Worm (Caenorhabditis elegans): ENCODE measurements around the gene str-30.

str-30 gene

ce11 chrV:3685790-3686208, 39.1 kb upstream of the str-30 start, which contains the start of gene W08A12.2 (continued):
- no peak for TF ChIP-seq F57C9.4 (tag; optimal IDR thresholded peaks at IDR 0.05)
- TF ChIP-seq F33H1.4 (GFP tag; IDR thresholded peaks at IDR 0.05) = no peak
- no peak; the same call in 1 of the 2 replicates for TF ChIP-seq zfh-2 (GFP tag; conservative IDR thresholded peaks at IDR 0.05)
- TF ChIP-seq F52B5.7 (tag; optimal IDR thresholded peaks at IDR 0.05) = peak; percentile 29
- TF ChIP-seq lsy-27 (tag; optimal IDR thresholded peaks at IDR 0.05; ENCODE audit: borderline replicate concordance, insufficient read depth) = no peak
- peak; percentile 38 for TF ChIP-seq snpc-3.4 (tag; optimal IDR thresholded peaks at IDR 0.05)
- TF ChIP-seq C17E4.6 (GFP tag; IDR thresholded peaks at IDR 0.05) = no peak
- TF ChIP-seq rpc-1 (optimal IDR thresholded peaks at IDR 0.05) = peak; percentile 79
- TF ChIP-seq rpc-1 (tag; optimal IDR thresholded peaks at IDR 0.05) = peak; percentile 97
- TF ChIP-seq fkh-3 (tag; optimal IDR thresholded peaks at IDR 0.05) = no peak
- TF ChIP-seq tbp1 (GFP tag; optimal IDR thresholded peaks at IDR 0.05) = peak; percentile 95
- no peak for TF ChIP-seq let-607 (tag; optimal IDR thresholded peaks at IDR 0.05)
- TF ChIP-seq egl-18 (GFP tag; IDR thresholded peaks at IDR 0.05) = no peak
- no peak for TF ChIP-seq xnd-1 (tag; optimal IDR thresholded peaks at IDR 0.05)
- TF ChIP-seq cebp-2 (GFP tag; IDR thresholded peaks at IDR 0.05) = peak; percentile 90
- TF ChIP-seq tlf-1 (GFP tag; optimal IDR thresholded peaks at IDR 0.05) = no peak
- TF ChIP-seq madf-6 (GFP tag; IDR thresholded peaks at IDR 0.05) = peak; percentile 20; the same call in 1 of the 2 replicates
- no peak for TF ChIP-seq lsl-1 (GFP tag; optimal IDR thresholded peaks at IDR 0.05)
- no peak for TF ChIP-seq ekl-4 (GFP tag; IDR thresholded peaks at IDR 0.05)
- TF ChIP-seq madf-8 (GFP tag; conservative IDR thresholded peaks at IDR 0.05) = no peak
- no peak for TF ChIP-seq aptf-2 (GFP tag; conservative IDR thresholded peaks at IDR 0.05)
- no peak for TF ChIP-seq snpc-1.1 (tag; optimal IDR thresholded peaks at IDR 0.05; ENCODE audit: insufficient read depth)
- no peak for TF ChIP-seq lag-1 (GFP tag; IDR thresholded peaks at IDR 0.05)
- TF ChIP-seq F22D6.2 (tag; optimal IDR thresholded peaks at IDR 0.05) = no peak
- TF ChIP-seq sea-2 (GFP tag; IDR thresholded peaks at IDR 0.05) = no peak
- TF ChIP-seq ztf-3 (GFP tag; optimal IDR thresholded peaks at IDR 0.05) = no peak
- peak; percentile 73 for TF ChIP-seq B0261.1 (tag; optimal IDR thresholded peaks at IDR 0.05)
- TF ChIP-seq B0019.2 (GFP tag; conservative IDR thresholded peaks at IDR 0.05) = no peak
- peak; percentile 89 for TF ChIP-seq hmg-1.2 (GFP tag; IDR thresholded peaks at IDR 0.05)
- peak; percentile 34 for TF ChIP-seq T07F8.4 (tag; optimal IDR thresholded peaks at IDR 0.05)
- no peak for TF ChIP-seq nhr-120 (GFP tag; IDR thresholded peaks at IDR 0.05)
- TF ChIP-seq nhr-179 (tag; optimal IDR thresholded peaks at IDR 0.05) = no peak
- no peak for TF ChIP-seq dox-1 (GFP tag; IDR thresholded peaks at IDR 0.05)
- TF ChIP-seq B0035.1 (tag; optimal IDR thresholded peaks at IDR 0.05) = no peak
- TF ChIP-seq aptf-3 (GFP tag; IDR thresholded peaks at IDR 0.05) = peak; percentile 78; the same call in 1 of the 2 replicates
- no peak for TF ChIP-seq ets-4 (GFP tag; optimal IDR thresholded peaks at IDR 0.05)
- peak; percentile 5 for TF ChIP-seq hlh-12 (tag; optimal IDR thresholded peaks at IDR 0.05)
- no peak for TF ChIP-seq bed-2 (GFP tag; IDR thresholded peaks at IDR 0.05)
- no peak for TF ChIP-seq ceh-79 (tag; optimal IDR thresholded peaks at IDR 0.05)
- no peak for TF ChIP-seq akir-1 (GFP tag; optimal IDR thresholded peaks at IDR 0.05)
- no peak for TF ChIP-seq tbx-9 (tag; optimal IDR thresholded peaks at IDR 0.05; ENCODE audit: borderline replicate concordance)
- no peak for TF ChIP-seq F57A8.1 (GFP tag; optimal IDR thresholded peaks at IDR 0.05)
- TF ChIP-seq mel-28 (tag; optimal IDR thresholded peaks at IDR 0.05; ENCODE audit: borderline replicate concordance) = no peak
- peak; percentile 65 for TF ChIP-seq hrde-1 (tag; optimal IDR thresholded peaks at IDR 0.05; ENCODE audit: borderline replicate concordance)
